Worm (Caenorhabditis elegans) whole organism, L3 larva: ENCODE results near the gene sel-2.

Source experiments
- ceh-28 ChIP-seq: fragments of 150-350 bp; optimal IDR thresholded peaks from 2 replicates; lab custom pipeline; 2014; ENCODE audit warnings: missing biosample characterization, missing genetic modification reagents, missing genetic modification characterization
- pqm-1 ChIP-seq: fragments of 150-350 bp; optimal IDR thresholded peaks from 2 replicates; lab custom pipeline; 2017; ENCODE audit warnings: missing biosample characterization, missing genetic modification characterization, inconsistent platforms
- sea-2 ChIP-seq: fragments of 150-350 bp; sonication (generic microtip); optimal IDR thresholded peaks from 4 replicates; lab custom pipeline; 2014; ENCODE audit warnings: missing biosample characterization, missing genetic modification reagents, missing genetic modification characterization
- skn-1 ChIP-seq: fragments of 150-350 bp; optimal IDR thresholded peaks from 2 replicates; lab custom pipeline; 2014; ENCODE audit warnings: missing biosample characterization, missing genetic modification characterization

- no peak for TF ChIP-seq pqm-1
- TF ChIP-seq sea-2 (GFP tag; lab: Kevin White, UChicago) = no peak
- TF ChIP-seq ceh-28 (tag; lab: Kevin White, UChicago) = no peak
- TF ChIP-seq skn-1 (tag; lab: Kevin White, UChicago) = no peak
Measured at ce11 chrIII:4655402-4655801, 43.2 kb upstream of the sel-2 start, which contains the start of gene T23F11.2.
